Fruit fly (Drosophila melanogaster): ENCODE data around the gene CG2865.

DNA sequence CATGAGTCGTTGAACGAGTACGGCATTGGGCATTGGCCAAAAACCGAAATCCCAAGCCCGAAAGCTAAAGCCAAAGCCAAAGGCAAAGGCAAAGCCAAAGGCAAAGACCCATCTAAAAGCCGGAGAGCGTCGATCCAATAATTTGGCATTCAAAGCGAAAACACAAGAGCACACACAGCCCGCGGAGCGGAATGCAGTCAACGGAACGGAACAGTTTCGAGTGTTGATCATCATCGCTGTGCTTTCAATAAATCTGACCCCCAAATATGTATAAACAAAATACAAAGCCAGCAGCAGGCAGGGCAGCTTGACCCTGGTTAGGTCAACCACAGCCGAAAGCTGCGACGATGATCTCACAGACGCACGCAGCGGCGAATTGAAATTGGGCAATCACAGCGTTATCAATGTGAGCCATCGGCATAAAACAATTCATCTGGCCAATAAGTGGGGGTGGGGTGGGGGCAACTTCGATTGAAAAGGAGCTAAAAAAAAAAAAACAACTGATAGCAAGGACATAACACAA lies 14.4 kb downstream of the CG2865 start:
- TF ChIP-seq toe (GFP tag; optimal IDR thresholded peaks at IDR 0.05) = no peak
- no peak for TF ChIP-seq CG33017 (tag; optimal IDR thresholded peaks at IDR 0.05)
